Fruit fly (Drosophila melanogaster): Measurements from ENCODE around the gene CG17108.

The CG17108 gene

dm6 chr2L:10688764-10689163 is 5.1 kb downstream of the CG17108 start:
- TF ChIP-seq CG7045 (GFP tag; optimal IDR thresholded peaks at IDR 0.05) (no peak), tj (GFP tag; optimal IDR thresholded peaks at IDR 0.05) (no peak), cic (GFP tag; optimal IDR thresholded peaks at IDR 0.05) (no peak), CG14711 (tag; optimal IDR thresholded peaks at IDR 0.05) (no peak), toe (GFP tag; optimal IDR thresholded peaks at IDR 0.05) (no peak), Mnt (GFP tag; optimal IDR thresholded peaks at IDR 0.05) (no peak), Clk (GFP tag; optimal IDR thresholded peaks at IDR 0.05) (no peak), CG11617 (GFP tag; optimal IDR thresholded peaks at IDR 0.05) (no peak), CG5204 (GFP tag; optimal IDR thresholded peaks at IDR 0.05) (no peak), CG1620 (GFP tag; optimal IDR thresholded peaks at IDR 0.05) (no peak), Crg-1 (GFP tag; optimal IDR thresholded peaks at IDR 0.05) (no peak), CG33017 (tag; optimal IDR thresholded peaks at IDR 0.05) (no peak), Hr96 (GFP tag; optimal IDR thresholded peaks at IDR 0.05) (no peak)

- TF ChIP-seq CG5204 (GFP tag; optimal IDR thresholded peaks at IDR 0.05) (no peak), toe (GFP tag; optimal IDR thresholded peaks at IDR 0.05) (no peak), ovo (GFP tag; optimal IDR thresholded peaks at IDR 0.05) (no peak), CG33017 (tag; optimal IDR thresholded peaks at IDR 0.05) (no peak), Mnt (GFP tag; optimal IDR thresholded peaks at IDR 0.05) (no peak), CG14711 (tag; optimal IDR thresholded peaks at IDR 0.05) (no peak), Hr96 (GFP tag; optimal IDR thresholded peaks at IDR 0.05) (no peak), CG7101 (tag; optimal IDR thresholded peaks at IDR 0.05) (no peak), CG7045 (GFP tag; optimal IDR thresholded peaks at IDR 0.05) (no peak), pad (GFP tag; optimal IDR thresholded peaks at IDR 0.05) (no peak), CG1620 (GFP tag; optimal IDR thresholded peaks at IDR 0.05) (no peak), tj (GFP tag; optimal IDR thresholded peaks at IDR 0.05) (no peak), Clk (GFP tag; optimal IDR thresholded peaks at IDR 0.05) (no peak), Crg-1 (GFP tag; optimal IDR thresholded peaks at IDR 0.05) (no peak), cnc (optimal IDR thresholded peaks at IDR 0.05) (no peak), bab1 (GFP tag; optimal IDR thresholded peaks at IDR 0.05) (no peak), kay (GFP tag; ENCODE audit: borderline replicate concordance) (no peak), cic (GFP tag; optimal IDR thresholded peaks at IDR 0.05) (no peak), CG12768 (GFP tag; optimal IDR thresholded peaks at IDR 0.05) (no peak), CG11617 (GFP tag; optimal IDR thresholded peaks at IDR 0.05) (no peak)
Measured at dm6 chr2L:10687794-10688185, 6.1 kb downstream of the CG17108 start.

dm6 chr2L:10687009-10687793 is 6.7 kb downstream of the CG17108 start, which contains the start of gene CG7296:
CG7296 (minus strand) TSS chr2L:10687066.
- TF ChIP-seq Mnt (GFP tag; optimal IDR thresholded peaks at IDR 0.05) (no peak), Clk (GFP tag; optimal IDR thresholded peaks at IDR 0.05) (no peak), kay (GFP tag; ENCODE audit: borderline replicate concordance) (no peak), CG11617 (GFP tag; optimal IDR thresholded peaks at IDR 0.05) (no peak), cnc (optimal IDR thresholded peaks at IDR 0.05) (no peak), toe (GFP tag; optimal IDR thresholded peaks at IDR 0.05) (no peak), CG1620 (GFP tag; optimal IDR thresholded peaks at IDR 0.05) (no peak), CG7101 (tag; optimal IDR thresholded peaks at IDR 0.05) (no peak), Hr96 (GFP tag; optimal IDR thresholded peaks at IDR 0.05) (no peak), Crg-1 (GFP tag; optimal IDR thresholded peaks at IDR 0.05) (no peak), tj (GFP tag; optimal IDR thresholded peaks at IDR 0.05) (no peak), CG5204 (GFP tag; optimal IDR thresholded peaks at IDR 0.05) (no peak), pad (GFP tag; optimal IDR thresholded peaks at IDR 0.05) (no peak), CG12768 (GFP tag; optimal IDR thresholded peaks at IDR 0.05) (no peak), CG7045 (GFP tag; optimal IDR thresholded peaks at IDR 0.05) (no peak), cic (GFP tag; optimal IDR thresholded peaks at IDR 0.05) (no peak), CG33017 (tag; optimal IDR thresholded peaks at IDR 0.05) (no peak)

- TF ChIP-seq toe (GFP tag; optimal IDR thresholded peaks at IDR 0.05), result no peak
- TF ChIP-seq Mnt (GFP tag; optimal IDR thresholded peaks at IDR 0.05), result no peak
- TF ChIP-seq CG5204 (GFP tag; optimal IDR thresholded peaks at IDR 0.05), result no peak
- TF ChIP-seq kay (GFP tag; ENCODE audit: borderline replicate concordance), result no peak
- TF ChIP-seq cnc (optimal IDR thresholded peaks at IDR 0.05), result no peak
- no peak for TF ChIP-seq Clk (GFP tag; optimal IDR thresholded peaks at IDR 0.05)
- TF ChIP-seq Hr96 (GFP tag; optimal IDR thresholded peaks at IDR 0.05), result no peak
- no peak for TF ChIP-seq tj (GFP tag; optimal IDR thresholded peaks at IDR 0.05)
- TF ChIP-seq CG11617 (GFP tag; optimal IDR thresholded peaks at IDR 0.05), result no peak
- TF ChIP-seq CG7045 (GFP tag; optimal IDR thresholded peaks at IDR 0.05), result no peak
- no peak for TF ChIP-seq pad (GFP tag; optimal IDR thresholded peaks at IDR 0.05)
- no peak for TF ChIP-seq CG7101 (tag; optimal IDR thresholded peaks at IDR 0.05)
- no peak for TF ChIP-seq CG12768 (GFP tag; optimal IDR thresholded peaks at IDR 0.05)
Measured at dm6 chr2L:10685666-10686065, 8.2 kb downstream of the CG17108 start.

- TF ChIP-seq bab1 (GFP tag; optimal IDR thresholded peaks at IDR 0.05), result no peak
- TF ChIP-seq pad (GFP tag; optimal IDR thresholded peaks at IDR 0.05), result no peak
- no peak for TF ChIP-seq CG14711 (tag; optimal IDR thresholded peaks at IDR 0.05)
- TF ChIP-seq CG7101 (tag; optimal IDR thresholded peaks at IDR 0.05), result no peak
- no peak for TF ChIP-seq Mnt (GFP tag; optimal IDR thresholded peaks at IDR 0.05)
- no peak for TF ChIP-seq CG5204 (GFP tag; optimal IDR thresholded peaks at IDR 0.05)
- no peak for TF ChIP-seq CG1620 (GFP tag; optimal IDR thresholded peaks at IDR 0.05)
- TF ChIP-seq kay (GFP tag; ENCODE audit: borderline replicate concordance), result no peak
- TF ChIP-seq cic (GFP tag; optimal IDR thresholded peaks at IDR 0.05), result no peak
- TF ChIP-seq cnc (optimal IDR thresholded peaks at IDR 0.05), result no peak
Measured at dm6 chr2L:10684309-10684708, 9.6 kb downstream of the CG17108 start, which contains the start of gene CG7299. CG7299 (minus strand) TSS chr2L:10684409.

dm6 chr2L:10682912-10683311 is 11.0 kb downstream of the CG17108 start:
- TF ChIP-seq cnc (optimal IDR thresholded peaks at IDR 0.05) (no peak), tj (GFP tag; optimal IDR thresholded peaks at IDR 0.05) (no peak), bab1 (GFP tag; optimal IDR thresholded peaks at IDR 0.05) (no peak), Hr96 (GFP tag; optimal IDR thresholded peaks at IDR 0.05) (no peak)
